Worm (Caenorhabditis elegans): ENCODE data around the gene lbp-7.

Gene lbp-7

DNA sequence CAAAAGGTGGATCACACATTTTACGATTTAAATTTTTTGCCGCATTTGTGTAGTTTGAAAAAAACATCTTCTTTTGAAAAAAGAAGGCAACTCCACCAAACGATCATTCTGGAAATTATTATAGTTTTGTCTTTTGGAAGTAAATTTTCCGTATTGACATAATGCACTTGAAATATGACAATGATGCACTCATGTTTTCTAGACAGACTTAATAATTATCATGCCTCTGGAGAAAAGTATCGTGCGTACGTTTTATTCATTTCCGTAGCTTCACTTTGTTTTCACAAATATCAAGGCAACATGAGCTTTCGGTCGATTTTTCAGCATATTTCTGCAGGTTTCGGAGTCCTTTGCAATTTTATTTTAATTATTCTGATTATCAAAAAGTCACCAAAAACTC lies 39.0 kb downstream of the lbp-7 start, which contains the start of gene str-250:
Gene str-250, plus strand, starts transcription at position 301 of the 400 bp plus-strand sequence.
- TF ChIP-seq che-1 (tag; optimal IDR thresholded peaks at IDR 0.05) (no peak), ceh-6 (GFP tag; optimal IDR thresholded peaks at IDR 0.05) (no peak), C38D4.7 (GFP tag; optimal IDR thresholded peaks at IDR 0.05) (no peak), hlh-30 (tag; optimal IDR thresholded peaks at IDR 0.05; ENCODE audit: insufficient read depth) (no peak), syd-9 (tag; optimal IDR thresholded peaks at IDR 0.05) (no peak), lin-11 (tag; optimal IDR thresholded peaks at IDR 0.05) (no peak), tbx-7 (tag; optimal IDR thresholded peaks at IDR 0.05) (no peak), nfya-1 (tag; optimal IDR thresholded peaks at IDR 0.05) (no peak), tbx-2 (tag; optimal IDR thresholded peaks at IDR 0.05) (no peak), gmeb-2 (tag; optimal IDR thresholded peaks at IDR 0.05) (no peak), unc-42 (tag; optimal IDR thresholded peaks at IDR 0.05) (no peak), odd-2 (tag; optimal IDR thresholded peaks at IDR 0.05) (no peak), fax-1 (tag; optimal IDR thresholded peaks at IDR 0.05) (no peak), sdc-2 (tag; optimal IDR thresholded peaks at IDR 0.05) (no peak), elt-2 (tag; optimal IDR thresholded peaks at IDR 0.05) (no peak), ets-4 (tag; optimal IDR thresholded peaks at IDR 0.05) (no peak), K02D7.2 (tag; optimal IDR thresholded peaks at IDR 0.05) (no peak), ahr-1 (tag; optimal IDR thresholded peaks at IDR 0.05) (no peak), unc-86 (tag; optimal IDR thresholded peaks at IDR 0.05) (no peak), pqm-1 (tag; optimal IDR thresholded peaks at IDR 0.05) (no peak)

DNA sequence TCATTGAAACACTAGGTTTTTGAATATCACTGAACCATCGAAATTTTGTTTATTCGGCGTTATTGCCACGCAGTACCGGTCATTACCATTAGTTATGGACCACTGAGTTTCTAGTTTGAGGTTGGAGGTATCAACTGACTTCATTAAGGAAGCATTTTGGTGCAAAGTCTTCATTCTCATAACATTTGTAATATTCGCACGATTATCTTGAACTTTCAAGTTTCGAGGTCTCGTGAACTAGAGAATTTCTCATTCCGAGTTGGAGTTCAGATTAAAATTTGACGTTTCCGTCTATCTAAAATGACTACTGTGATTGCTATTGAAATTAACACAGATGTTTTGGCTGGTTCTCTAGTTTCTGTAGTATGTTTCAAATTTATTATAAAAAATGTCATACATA lies 41.4 kb downstream of the lbp-7 start, which contains the start of gene srx-42:
Gene srx-42, plus strand, starts transcription at position 301 of the 400 bp plus-strand sequence.
- TF ChIP-seq ceh-2 (tag; optimal IDR thresholded peaks at IDR 0.05) (no peak), eyg-1 (tag; optimal IDR thresholded peaks at IDR 0.05) (no peak), ceh-19 (GFP tag; optimal IDR thresholded peaks at IDR 0.05) (no peak), dmd-4 (tag; optimal IDR thresholded peaks at IDR 0.05; ENCODE audit: borderline replicate concordance) (no peak), fkh-6 (tag; optimal IDR thresholded peaks at IDR 0.05) (no peak), ceh-24 (tag; optimal IDR thresholded peaks at IDR 0.05) (no peak), ceh-34 (tag; optimal IDR thresholded peaks at IDR 0.05) (no peak), ceh-30 (tag; optimal IDR thresholded peaks at IDR 0.05) (no peak), ceh-48 (tag; optimal IDR thresholded peaks at IDR 0.05) (no peak), lin-11 (tag; optimal IDR thresholded peaks at IDR 0.05) (no peak)

DNA sequence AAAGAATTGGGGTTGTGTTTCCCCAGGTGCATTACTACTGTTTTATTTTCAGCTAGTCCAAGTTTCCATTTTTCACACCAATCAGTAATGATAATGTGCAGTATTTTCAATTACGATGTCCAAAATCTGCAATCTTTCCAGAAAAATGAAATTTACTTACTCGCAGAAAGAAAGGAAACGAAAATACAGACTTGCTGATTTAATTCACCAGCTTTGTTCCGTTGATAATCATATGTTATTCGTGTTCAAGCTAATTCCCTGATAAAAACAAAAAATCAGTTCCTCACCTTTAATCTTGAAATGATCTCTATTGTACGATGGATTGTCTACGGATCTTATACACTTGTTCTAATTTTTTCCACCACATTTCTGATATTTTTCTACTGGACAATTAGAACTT lies 44.5 kb downstream of the lbp-7 start, which contains the start of gene srxa-11:
Gene srxa-11, plus strand, starts transcription at position 301 of the 400 bp plus-strand sequence.
- TF ChIP-seq pat-9 (tag; optimal IDR thresholded peaks at IDR 0.05) (no peak), pros-1 (tag; optimal IDR thresholded peaks at IDR 0.05) (no peak), sdc-2 (tag; optimal IDR thresholded peaks at IDR 0.05) (no peak), pag-3 (tag; optimal IDR thresholded peaks at IDR 0.05; ENCODE audit: borderline replicate concordance) (no peak), ceh-9 (tag; optimal IDR thresholded peaks at IDR 0.05) (no peak), ahr-1 (tag; optimal IDR thresholded peaks at IDR 0.05) (no peak), hlh-15 (tag; optimal IDR thresholded peaks at IDR 0.05) (no peak), ama-1 (optimal IDR thresholded peaks at IDR 0.05) (no peak)

DNA sequence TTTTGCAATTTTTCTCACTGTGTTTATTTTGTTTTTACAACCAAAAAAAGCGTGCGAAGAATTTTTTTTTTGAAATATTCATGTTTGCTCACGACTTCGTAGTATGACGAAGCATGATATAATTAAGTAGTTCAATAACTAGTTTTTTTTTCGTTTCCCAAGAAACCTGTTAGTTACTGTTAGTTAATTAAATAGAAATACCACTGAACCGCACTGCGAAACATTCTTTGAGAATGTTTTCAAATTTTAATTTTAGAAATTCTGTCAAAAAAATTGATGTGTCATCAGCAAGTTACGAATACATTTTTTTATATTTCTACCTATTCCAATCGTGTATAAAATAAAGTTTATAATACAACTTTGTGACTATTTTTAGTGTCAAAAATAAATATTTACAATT lies 47.0 kb downstream of the lbp-7 start, which contains the start of gene srxa-12:
Gene srxa-12, plus strand, starts transcription at position 301 of the 400 bp plus-strand sequence.
- TF ChIP-seq pqm-1 (tag; optimal IDR thresholded peaks at IDR 0.05): no peak
- no peak for TF ChIP-seq K02D7.2 (tag; optimal IDR thresholded peaks at IDR 0.05)
- TF ChIP-seq lim-6 (tag; optimal IDR thresholded peaks at IDR 0.05): no peak
- TF ChIP-seq tbx-7 (tag; optimal IDR thresholded peaks at IDR 0.05): no peak
- no peak for TF ChIP-seq fax-1 (tag; optimal IDR thresholded peaks at IDR 0.05)
- TF ChIP-seq C38D4.7 (GFP tag; optimal IDR thresholded peaks at IDR 0.05): no peak
- no peak for TF ChIP-seq ceh-31 (tag; optimal IDR thresholded peaks at IDR 0.05)
- TF ChIP-seq nhr-232 (tag; optimal IDR thresholded peaks at IDR 0.05): no peak
- TF ChIP-seq pax-1 (tag; optimal IDR thresholded peaks at IDR 0.05): no peak
- no peak for TF ChIP-seq ceh-45 (GFP tag; IDR thresholded peaks at IDR 0.05)
- TF ChIP-seq ceh-14 (tag; optimal IDR thresholded peaks at IDR 0.05): no peak
- no peak for TF ChIP-seq hlh-8 (tag; optimal IDR thresholded peaks at IDR 0.05)
